Fruit fly (Drosophila melanogaster) whole organism, wandering third instar larva: Measurements from ENCODE around the gene CG15930.

Source experiments
- Abd-B ChIP-seq: fragments of >200 bp; optimal IDR thresholded peaks from 2 replicates; lab custom pipeline; 2017; ENCODE audit warnings: missing biosample characterization, missing genetic modification characterization
- CG32264 ChIP-seq: fragments of 200-800 bp; sonication (Bioruptor generic); optimal IDR thresholded peaks from 2 replicates; lab custom pipeline; 2016; ENCODE audit warnings: missing biosample characterization, missing genetic modification characterization
- CG9705 ChIP-seq: fragments of 200-800 bp; sonication (Bioruptor generic); optimal IDR thresholded peaks from 2 replicates; lab custom pipeline; 2018; ENCODE audit warnings: missing biosample characterization, mild to moderate bottlenecking, missing genetic modification characterization
- CrebA ChIP-seq: fragments of 200-800 bp; sonication (Bioruptor generic); optimal IDR thresholded peaks from 2 replicates; lab custom pipeline; 2016; ENCODE audit warnings: missing biosample characterization, mild to moderate bottlenecking, missing genetic modification characterization, borderline replicate concordance
- Dfd ChIP-seq: fragments of >200 bp; optimal IDR thresholded peaks from 2 replicates; lab custom pipeline; 2017; ENCODE audit warnings: missing biosample characterization, missing genetic modification characterization
- Dif ChIP-seq: fragments of 200-275, 200-300 bp; sonication (Bioruptor generic); optimal IDR thresholded peaks from 2 replicates; lab custom pipeline; 2018; ENCODE audit warnings: missing biosample characterization, missing genetic modification characterization; ENCODE audit not compliant: partially characterized antibody
- HLH106 ChIP-seq: fragments of 200-800 bp; optimal IDR thresholded peaks from 3 replicates; lab custom pipeline; 2019; ENCODE audit warnings: missing biosample characterization, mild to moderate bottlenecking, missing genetic modification characterization, moderate library complexity
- Hnf4 ChIP-seq: fragments of 200-800 bp; sonication (Bioruptor generic); optimal IDR thresholded peaks from 2 replicates; lab custom pipeline; 2016; ENCODE audit warnings: missing biosample characterization, mild to moderate bottlenecking, missing genetic modification characterization
- Hr78 ChIP-seq: fragments of >200 bp; optimal IDR thresholded peaks from 2 replicates; lab custom pipeline; 2017; ENCODE audit warnings: missing biosample characterization, missing genetic modification characterization
- Hr83 ChIP-seq: fragments of 200-300 bp; sonication (Bioruptor generic); optimal IDR thresholded peaks from 2 replicates; lab custom pipeline; 2016; ENCODE audit warnings: missing biosample characterization, mild to moderate bottlenecking, missing genetic modification characterization, moderate library complexity; ENCODE audit not compliant: poor library complexity, severe bottlenecking
- Jra ChIP-seq: sonication (Bioruptor generic); optimal IDR thresholded peaks from 2 replicates; lab custom pipeline; 2016; ENCODE audit warnings: missing biosample characterization, missing genetic modification characterization
- Mio ChIP-seq: sonication (Bioruptor generic); optimal IDR thresholded peaks from 2 replicates; lab custom pipeline; 2016; ENCODE audit warnings: missing biosample characterization, missing genetic modification characterization
- Myc ChIP-seq: fragments of >200 bp; optimal IDR thresholded peaks from 2 replicates; lab custom pipeline; 2017
- N ChIP-seq: fragments of >200 bp; optimal IDR thresholded peaks from 2 replicates; lab custom pipeline; 2018; ENCODE audit warnings: missing biosample characterization, missing external identifiers, missing genetic modification characterization
- OdsH ChIP-seq: fragments of 200-800 bp; sonication (Bioruptor generic); optimal IDR thresholded peaks from 2 replicates; lab custom pipeline; 2016; ENCODE audit warnings: missing biosample characterization, mild to moderate bottlenecking, missing genetic modification characterization
- Rel ChIP-seq, 2 experiments: fragments of 200-800 bp; sonication (Bioruptor generic) in 1 of 2; optimal IDR thresholded peaks; 2 replicates in 1 of 2; 3 replicates in 1 of 2; lab custom pipeline; 2016 to 2019; ENCODE audit warnings: mild to moderate bottlenecking in 2 of 2, missing biosample characterization in 2 of 2, missing genetic modification characterization in 2 of 2, moderate library complexity in 1 of 2
- Sp1 ChIP-seq: fragments of 200-800 bp; sonication (Bioruptor generic); optimal IDR thresholded peaks from 3 replicates; lab custom pipeline; 2019; ENCODE audit warnings: missing biosample characterization, mild to moderate bottlenecking, missing genetic modification characterization, moderate library complexity
- br ChIP-seq: fragments of 200-800 bp; sonication (Bioruptor generic); optimal IDR thresholded peaks from 2 replicates; lab custom pipeline; 2016; ENCODE audit warnings: missing biosample characterization, missing genetic modification characterization
- brk ChIP-seq: fragments of 200-800 bp; sonication (Bioruptor generic); optimal IDR thresholded peaks from 2 replicates; lab custom pipeline; 2016; ENCODE audit warnings: missing biosample characterization, mild to moderate bottlenecking, missing genetic modification characterization
- dl ChIP-seq, 2 experiments: fragments of 175-275, 200-275 bp in 1 of 2; fragments of 200-275 bp in 1 of 2; sonication (Bioruptor generic); optimal IDR thresholded peaks; lab custom pipeline; 2018; ENCODE audit warnings: mild to moderate bottlenecking in 2 of 2, missing biosample characterization in 2 of 2, missing genetic modification characterization in 2 of 2, moderate library complexity in 2 of 2; ENCODE audit not compliant: partially characterized antibody in 2 of 2, insufficient read depth in 1 of 2
- dmrt93B ChIP-seq: fragments of 200-800 bp; sonication (Bioruptor generic); optimal IDR thresholded peaks from 2 replicates; lab custom pipeline; 2018; ENCODE audit warnings: missing biosample characterization, mild to moderate bottlenecking, missing genetic modification characterization
- dsf ChIP-seq: sonication (Bioruptor generic); optimal IDR thresholded peaks from 2 replicates; lab custom pipeline; 2016; ENCODE audit warnings: missing biosample characterization, missing genetic modification characterization, borderline replicate concordance
- ey ChIP-seq: fragments of 200-800 bp; sonication (Bioruptor generic); optimal IDR thresholded peaks from 2 replicates; lab custom pipeline; 2016; ENCODE audit warnings: missing biosample characterization, missing genetic modification characterization
- fru ChIP-seq: fragments of 200-800 bp; sonication (Bioruptor generic); optimal IDR thresholded peaks from 3 replicates; lab custom pipeline; 2016; ENCODE audit warnings: missing biosample characterization, mild to moderate bottlenecking, missing genetic modification characterization
- h ChIP-seq: fragments of 200-800 bp; sonication (Bioruptor generic); optimal IDR thresholded peaks from 3 replicates; lab custom pipeline; 2016; ENCODE audit warnings: missing biosample characterization, mild to moderate bottlenecking, missing genetic modification characterization
- jim ChIP-seq: fragments of 175-275, 200-325 bp; sonication (Bioruptor generic); optimal IDR thresholded peaks from 2 replicates; lab custom pipeline; 2016; ENCODE audit warnings: missing biosample characterization, mild to moderate bottlenecking, missing genetic modification characterization
- lola ChIP-seq: fragments of >200 bp; optimal IDR thresholded peaks from 2 replicates; lab custom pipeline; 2017; ENCODE audit warnings: missing biosample characterization, missing genetic modification characterization
- pan ChIP-seq: fragments of >200 bp; optimal IDR thresholded peaks from 2 replicates; lab custom pipeline; 2017
- psq ChIP-seq: fragments of 200-800 bp; sonication (Bioruptor generic); optimal IDR thresholded peaks from 3 replicates; lab custom pipeline; 2017; ENCODE audit warnings: missing biosample characterization, mild to moderate bottlenecking, missing genetic modification characterization, moderate library complexity
- rgr ChIP-seq: fragments of 200-800 bp; sonication (Bioruptor generic); optimal IDR thresholded peaks from 3 replicates; lab custom pipeline; 2016; ENCODE audit warnings: missing biosample characterization, mild to moderate bottlenecking, missing genetic modification characterization
- sage ChIP-seq: fragments of 200-800 bp; sonication (Bioruptor generic); optimal IDR thresholded peaks from 2 replicates; lab custom pipeline; 2016; ENCODE audit warnings: missing biosample characterization, mild to moderate bottlenecking, missing genetic modification characterization
- sv ChIP-seq: fragments of 200-800 bp; sonication (Bioruptor generic); optimal IDR thresholded peaks from 3 replicates; lab custom pipeline; 2016; ENCODE audit warnings: missing biosample characterization, missing genetic modification characterization
- tai ChIP-seq: sonication (Bioruptor generic); optimal IDR thresholded peaks from 2 replicates; lab custom pipeline; 2016; ENCODE audit warnings: missing biosample characterization, missing genetic modification characterization
- usp ChIP-seq: fragments of >200 bp; optimal IDR thresholded peaks from 2 replicates; lab custom pipeline; 2017; ENCODE audit warnings: missing biosample characterization, missing genetic modification characterization

The CG15930 gene

DNA sequence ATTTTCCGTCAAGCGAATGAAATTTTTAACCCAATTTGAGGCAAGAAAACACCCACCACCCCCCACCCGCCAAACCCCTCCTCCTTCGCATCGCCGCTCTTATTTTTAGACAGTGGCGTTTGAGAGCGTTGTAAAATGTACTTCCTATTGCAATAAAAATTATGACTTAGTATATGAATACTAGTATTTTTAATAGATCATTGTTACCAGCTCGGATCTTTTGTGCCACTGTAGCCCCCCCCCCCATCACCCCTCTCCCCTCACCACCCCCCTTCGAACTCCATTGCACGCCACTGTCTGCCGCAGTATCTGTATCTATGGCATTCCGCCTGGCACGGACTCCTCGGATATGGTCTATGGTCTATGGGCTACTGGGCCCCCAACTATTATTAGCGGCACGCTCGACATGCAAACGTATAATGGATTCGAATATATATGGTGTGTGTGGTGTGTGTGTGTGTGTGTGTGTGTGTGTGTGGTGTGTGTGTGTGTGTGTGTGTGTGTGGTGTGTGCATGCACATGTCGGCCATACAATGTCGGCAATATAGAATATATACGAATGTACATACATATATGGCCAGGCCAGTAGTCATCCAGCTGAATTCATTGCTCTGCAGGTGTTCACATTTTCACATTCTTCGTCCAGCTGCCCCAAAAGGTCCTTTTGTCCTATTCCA lies 32.9 kb upstream of the CG15930 start:
- TF ChIP-seq dl (GFP tag; optimal IDR thresholded peaks at IDR 0.05; lab: Kevin White, UChicago; ENCODE audit: insufficient read depth in 1 of 2, partially characterized antibody in 2 of 2): no peak
- TF ChIP-seq Myc (lab: Kevin White, UChicago): no peak
- peak; percentile 56 for TF ChIP-seq Dfd
- no peak for TF ChIP-seq Hr78 (GFP tag; lab: Kevin White, UChicago)

DNA sequence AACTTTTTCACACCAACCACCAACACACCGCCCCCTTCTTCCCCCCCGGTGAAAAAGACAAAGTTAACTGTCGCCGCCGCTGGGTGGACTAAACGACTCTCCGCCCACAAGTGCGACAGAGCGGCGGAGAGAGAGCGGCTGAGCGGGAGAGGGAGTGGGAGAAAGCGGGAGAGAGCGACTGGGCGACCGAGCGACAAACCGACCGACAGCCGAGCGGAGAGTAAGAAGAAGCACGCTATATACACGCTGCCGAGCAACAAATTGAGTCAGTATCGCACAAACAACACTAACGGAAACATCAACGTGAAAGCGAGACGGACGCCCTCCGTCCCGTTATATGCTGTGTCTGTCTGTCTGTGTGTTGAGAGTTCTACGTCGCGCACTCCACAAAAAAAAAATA lies 22.9 kb upstream of the CG15930 start, which contains the start of gene SK:
TSS of gene SK (plus strand) at position 267 of the 400 bp plus-strand sequence.
- TF ChIP-seq Hr78 (GFP tag; lab: Kevin White, UChicago) (no peak), Dif (GFP tag; lab: Kevin White, UChicago) (peak; percentile 8)

DNA sequence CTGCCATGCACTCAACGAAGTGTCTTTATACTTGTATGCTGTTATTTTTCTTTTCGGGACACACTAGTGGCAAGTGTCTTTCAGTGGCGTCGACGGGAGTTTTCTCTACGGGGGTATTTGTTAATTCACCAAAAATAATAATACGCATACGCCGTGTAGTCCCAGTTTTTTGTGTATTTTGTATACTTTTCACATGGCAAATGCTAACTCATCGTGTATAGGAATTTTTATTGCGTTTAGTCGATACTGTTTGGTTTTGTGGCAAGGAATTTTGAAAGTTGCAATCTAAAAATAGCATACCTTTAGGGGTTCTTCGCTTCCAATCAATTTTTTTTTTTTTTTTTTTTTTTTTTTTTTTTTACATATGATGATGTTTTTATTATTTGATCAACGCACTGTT lies 21.3 kb upstream of the CG15930 start:
- TF ChIP-seq Myc (lab: Kevin White, UChicago): no peak
- no peak for TF ChIP-seq sage (GFP tag; lab: Kevin White, UChicago)
- no peak for TF ChIP-seq tai (GFP tag; lab: Kevin White, UChicago)
- no peak for TF ChIP-seq dsf (GFP tag; lab: Kevin White, UChicago)
- TF ChIP-seq jim (GFP tag; lab: Kevin White, UChicago): no peak
- no peak for TF ChIP-seq usp (GFP tag; lab: Kevin White, UChicago)
- TF ChIP-seq OdsH (GFP tag; lab: Kevin White, UChicago): no peak
- no peak for TF ChIP-seq dmrt93B

dm6 chrX:5337316-5337715 lies 20.2 kb upstream of the CG15930 start:
- TF ChIP-seq brk (no peak), Dfd (no peak), dmrt93B (no peak), Hr83 (GFP tag; lab: Kevin White, UChicago) (no peak), sv (GFP tag; lab: Kevin White, UChicago) (no peak), OdsH (GFP tag; lab: Kevin White, UChicago) (no peak), ey (GFP tag; lab: Kevin White, UChicago) (no peak), CG9705 (no peak), Rel (GFP tag; optimal IDR thresholded peaks at IDR 0.05; lab: Kevin White, UChicago) (no peak), Rel (tag; optimal IDR thresholded peaks at IDR 0.05; lab: Kevin White, UChicago) (no peak), Jra (no peak), CrebA (no peak), dl (GFP tag; optimal IDR thresholded peaks at IDR 0.05; lab: Kevin White, UChicago; ENCODE audit: insufficient read depth in 1 of 2, partially characterized antibody in 2 of 2) (no peak)
- TF ChIP-seq, all 38 proteins: peak for 0

dm6 chrX:5336722-5337121 lies 19.6 kb upstream of the CG15930 start:
- TF ChIP-seq rgr (GFP tag; lab: Kevin White, UChicago) (peak; percentile 33), CG9705 (peak; percentile 80), Dif (GFP tag; lab: Kevin White, UChicago) (no peak), psq (peak; percentile 33), Hnf4 (GFP tag; lab: Kevin White, UChicago) (no peak), h (GFP tag; lab: Kevin White, UChicago) (peak; percentile 61), Sp1 (GFP tag; lab: Kevin White, UChicago) (peak; percentile 76), Myc (lab: Kevin White, UChicago) (no peak), N (GFP tag; lab: Kevin White, UChicago) (no peak), br (GFP tag; lab: Kevin White, UChicago) (peak; percentile 64), lola (GFP tag; lab: Kevin White, UChicago) (no peak), usp (GFP tag; lab: Kevin White, UChicago) (no peak), pan (lab: Kevin White, UChicago) (no peak), OdsH (GFP tag; lab: Kevin White, UChicago) (peak; percentile 26), Abd-B (GFP tag; lab: Kevin White, UChicago) (no peak), Mio (GFP tag; lab: Kevin White, UChicago) (no peak), Hr83 (GFP tag; lab: Kevin White, UChicago) (no peak), tai (GFP tag; lab: Kevin White, UChicago) (no peak), jim (GFP tag; lab: Kevin White, UChicago) (no peak), Dfd (peak; percentile 92), dmrt93B (peak; percentile 83), HLH106 (tag; lab: Kevin White, UChicago) (peak; percentile 76), CrebA (no peak), CG32264 (GFP tag; lab: Kevin White, UChicago) (no peak), fru (GFP tag; lab: Kevin White, UChicago) (no peak)
